Worm (Caenorhabditis elegans): Measurements from ENCODE around the gene T05G5.1.

T05G5.1 gene

ce11 chrIII:9734030-9734429 is 9.1 kb downstream of the T05G5.1 start:
- TF ChIP-seq snpc-1.1 (tag; optimal IDR thresholded peaks at IDR 0.05; ENCODE audit: insufficient read depth) = no peak
- TF ChIP-seq cebp-1 (GFP tag; IDR thresholded peaks at IDR 0.05) = no peak
- no peak for TF ChIP-seq cebp-1 (tag; optimal IDR thresholded peaks at IDR 0.05)
- TF ChIP-seq C17E4.6 (GFP tag; IDR thresholded peaks at IDR 0.05) = no peak
- TF ChIP-seq madf-6 (GFP tag; IDR thresholded peaks at IDR 0.05) = no peak
- TF ChIP-seq B0035.1 (tag; optimal IDR thresholded peaks at IDR 0.05) = no peak
- TF ChIP-seq gei-17 (GFP tag; optimal IDR thresholded peaks at IDR 0.05) = no peak
- TF ChIP-seq F23B12.7 (tag; optimal IDR thresholded peaks at IDR 0.05; ENCODE audit: insufficient read depth) = no peak
- no peak for TF ChIP-seq fkh-3 (tag; optimal IDR thresholded peaks at IDR 0.05)
- no peak for TF ChIP-seq hlh-12 (tag; optimal IDR thresholded peaks at IDR 0.05)
- TF ChIP-seq unc-130 (GFP tag; optimal IDR thresholded peaks at IDR 0.05) = no peak
- TF ChIP-seq sea-2 (GFP tag; IDR thresholded peaks at IDR 0.05) = no peak
- no peak for TF ChIP-seq F57C9.4 (tag; optimal IDR thresholded peaks at IDR 0.05)
- no peak for TF ChIP-seq T07F8.4 (tag; optimal IDR thresholded peaks at IDR 0.05)
- TF ChIP-seq nhr-80 (tag; optimal IDR thresholded peaks at IDR 0.05) = no peak
- TF ChIP-seq atf-7 (tag; optimal IDR thresholded peaks at IDR 0.05) = no peak
- TF ChIP-seq nhr-179 (tag; optimal IDR thresholded peaks at IDR 0.05) = no peak

DNA sequence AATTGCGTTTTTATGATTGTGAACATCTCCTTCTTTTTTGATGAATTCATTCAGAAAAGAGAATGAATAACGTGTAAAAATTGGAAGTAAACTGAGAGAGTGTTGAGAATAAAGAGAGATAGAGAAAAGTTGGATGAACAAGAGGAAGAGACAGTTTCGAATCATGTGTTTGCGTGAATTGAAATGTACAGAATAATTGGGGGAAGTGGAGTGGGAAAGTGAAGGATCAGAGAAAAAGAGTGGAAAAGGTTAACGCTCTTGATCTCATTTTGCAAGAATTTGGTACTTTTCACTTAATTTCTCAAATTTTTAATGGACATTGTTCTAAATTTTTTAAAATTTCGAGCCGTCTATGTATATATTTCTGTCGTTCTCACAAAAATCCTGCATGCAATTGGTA is 9.8 kb downstream of the T05G5.1 start:
- TF ChIP-seq dox-1 (GFP tag; IDR thresholded peaks at IDR 0.05) = no peak
- no peak for TF ChIP-seq attf-3 (GFP tag; conservative IDR thresholded peaks at IDR 0.05)
- TF ChIP-seq B0261.1 (tag; optimal IDR thresholded peaks at IDR 0.05) = no peak
- no peak for TF ChIP-seq C06A6.2 (GFP tag; conservative IDR thresholded peaks at IDR 0.05)
- no peak for TF ChIP-seq F39B2.1 (GFP tag; IDR thresholded peaks at IDR 0.05)
- no peak for TF ChIP-seq Y67H2A.10 (GFP tag; conservative IDR thresholded peaks at IDR 0.05)
- no peak for TF ChIP-seq madf-3 (GFP tag; IDR thresholded peaks at IDR 0.05)

- TF ChIP-seq sptf-2 (GFP tag; optimal IDR thresholded peaks at IDR 0.05) (no peak), ztf-6 (GFP tag; IDR thresholded peaks at IDR 0.05) (no peak), Y53G8AR.9 (GFP tag; conservative IDR thresholded peaks at IDR 0.05) (no peak), F49E8.2 (tag; optimal IDR thresholded peaks at IDR 0.05; ENCODE audit: insufficient read depth) (no peak), chd-7 (tag; optimal IDR thresholded peaks at IDR 0.05) (no peak), Y79H2A.3 (GFP tag; conservative IDR thresholded peaks at IDR 0.05) (no peak), dpff-1 (tag; optimal IDR thresholded peaks at IDR 0.05) (no peak), F55B11.4 (tag; optimal IDR thresholded peaks at IDR 0.05; ENCODE audit: borderline replicate concordance, insufficient read depth) (no peak), T26A5.8 (tag; optimal IDR thresholded peaks at IDR 0.05) (no peak), F52B5.7 (tag; optimal IDR thresholded peaks at IDR 0.05) (no peak)
Observed at ce11 chrIII:9731313-9731912, 11.7 kb downstream of the T05G5.1 start.

- TF ChIP-seq lin-54 (GFP tag; optimal IDR thresholded peaks at IDR 0.05) (no peak), tbx-9 (tag; optimal IDR thresholded peaks at IDR 0.05; ENCODE audit: borderline replicate concordance) (no peak), lin-35 (GFP tag; optimal IDR thresholded peaks at IDR 0.05) (no peak), lag-1 (GFP tag; IDR thresholded peaks at IDR 0.05) (no peak), ztf-6 (GFP tag; IDR thresholded peaks at IDR 0.05) (no peak), tlf-1 (GFP tag; optimal IDR thresholded peaks at IDR 0.05) (no peak), unc-130 (GFP tag; optimal IDR thresholded peaks at IDR 0.05) (no peak), F52B5.7 (tag; optimal IDR thresholded peaks at IDR 0.05) (no peak), nfyb-1 (GFP tag; IDR thresholded peaks at IDR 0.05) (no peak), unc-62 (GFP tag; optimal IDR thresholded peaks at IDR 0.05) (no peak), repo-1 (tag; optimal IDR thresholded peaks at IDR 0.05) (no peak), dpff-1 (tag; optimal IDR thresholded peaks at IDR 0.05) (no peak), pha-4 (tag; optimal IDR thresholded peaks at IDR 0.05) (no peak), chd-7 (tag; optimal IDR thresholded peaks at IDR 0.05) (no peak), F57A8.1 (GFP tag; optimal IDR thresholded peaks at IDR 0.05) (no peak)
Observed at ce11 chrIII:9730407-9730806, 12.7 kb downstream of the T05G5.1 start.

Measured in whole organism, young adult.